Worm (Caenorhabditis elegans) whole organism, L4 larva: ENCODE measurements around the gene oac-57.

Source experiments
- D1046.2 ChIP-seq: fragments of 200-800 bp; sonication (Bioruptor generic); IDR thresholded peaks from 2 replicates; pipeline ENCODE4 v1.3.6; 2022; ENCODE audit warnings: missing genetic modification characterization, missing compliant biosample characterization
- F49E8.2 ChIP-seq: sonication (generic microtip); optimal IDR thresholded peaks from 2 replicates; lab custom pipeline; 2016; ENCODE audit warnings: missing compliant biosample characterization, mild to moderate bottlenecking, missing genetic modification characterization, borderline replicate concordance
- T20F7.1 ChIP-seq: fragments of 200-800 bp; sonication (Bioruptor generic); optimal IDR thresholded peaks from 2 replicates; lab custom pipeline; 2018; ENCODE audit warnings: mild to moderate bottlenecking, missing genetic modification characterization, missing compliant biosample characterization
- T26A8.4 ChIP-seq: fragments of 200-800 bp; sonication (Bioruptor generic); IDR thresholded peaks from 2 replicates; pipeline ENCODE4 v1.3.6; 2022; ENCODE audit warnings: missing genetic modification characterization, missing compliant biosample characterization
- Y105C5A.15 ChIP-seq: fragments of 200-800 bp; sonication (Bioruptor generic); IDR thresholded peaks from 2 replicates; pipeline ENCODE4 v1.3.6; 2022; ENCODE audit warnings: missing genetic modification characterization, missing compliant biosample characterization
- Y48G9A.11 ChIP-seq: fragments of 200-800 bp; sonication (Bioruptor generic); IDR thresholded peaks from 2 replicates; pipeline ENCODE4 v1.3.6; 2022; ENCODE audit warnings: missing genetic modification reagents, missing genetic modification characterization, missing compliant biosample characterization
- Y5F2A.4 ChIP-seq: fragments of 200-800 bp; sonication (Bioruptor generic); optimal IDR thresholded peaks from 2 replicates; lab custom pipeline; 2018; ENCODE audit warnings: mild to moderate bottlenecking, missing genetic modification characterization, missing compliant biosample characterization
- ZK546.5 ChIP-seq, 2 experiments: sonication (generic microtip); optimal IDR thresholded peaks; 2 replicates each; lab custom pipeline; 2017; ENCODE audit warnings: missing biosample characterization in 2 of 2, missing genetic modification characterization in 2 of 2
- aha-1 ChIP-seq: fragments of 150-350 bp; peaks from one replicate; lab custom pipeline; 2014; ENCODE audit warnings: missing biosample characterization, missing genetic modification characterization
- ama-1 ChIP-seq: fragments of 150-350 bp; optimal IDR thresholded peaks from 2 replicates; lab custom pipeline; 2014; ENCODE audit warnings: inconsistent platforms, mixed read lengths
- arid-1 ChIP-seq: fragments of 200-800 bp; sonication (Bioruptor generic); conservative IDR thresholded peaks from 2 replicates; pipeline ENCODE4 v1.3.6; 2022; ENCODE audit warnings: missing genetic modification reagents, missing genetic modification characterization, missing compliant biosample characterization
- attf-4 ChIP-seq: sonication (generic microtip); optimal IDR thresholded peaks from 3 replicates; lab custom pipeline; 2017; ENCODE audit warnings: missing biosample characterization, missing genetic modification characterization
- ceh-32 ChIP-seq: sonication (generic microtip); optimal IDR thresholded peaks from 2 replicates; lab custom pipeline; 2016; ENCODE audit warnings: mild to moderate bottlenecking, missing genetic modification characterization, missing compliant biosample characterization; ENCODE audit not compliant: poor library complexity
- ces-1 ChIP-seq: fragments of 150-350 bp; sonication (generic microtip); optimal IDR thresholded peaks from 4 replicates; lab custom pipeline; 2014; ENCODE audit warnings: missing biosample characterization, missing genetic modification reagents, missing genetic modification characterization
- ctbp-1 ChIP-seq: fragments of 200-800 bp; sonication (Bioruptor generic); IDR thresholded peaks from 2 replicates; pipeline ENCODE4 v1.3.6; 2022; ENCODE audit warnings: missing genetic modification reagents, missing genetic modification characterization, missing compliant biosample characterization
- daf-16 ChIP-seq, 3 experiments: sonication (generic microtip); optimal IDR thresholded peaks; 2 replicates each; lab custom pipeline; 2016 to 2017; ENCODE audit warnings: missing genetic modification characterization in 3 of 3, missing genetic modification reagents in 3 of 3, mild to moderate bottlenecking in 2 of 3, missing compliant biosample characterization in 2 of 3, missing biosample characterization in 1 of 3, moderate library complexity in 1 of 3
- daf-8 ChIP-seq: fragments of 200-800 bp; sonication (Bioruptor generic); IDR thresholded peaks from 2 replicates; pipeline ENCODE4 v1.3.6; 2022; ENCODE audit warnings: missing genetic modification characterization, missing compliant biosample characterization
- dpl-1 ChIP-seq: fragments of 150-350 bp; optimal IDR thresholded peaks from 2 replicates; lab custom pipeline; 2014; ENCODE audit warnings: missing biosample characterization, missing genetic modification reagents, missing genetic modification characterization
- duxl-1 ChIP-seq: sonication (generic microtip); optimal IDR thresholded peaks from 2 replicates; lab custom pipeline; 2016; ENCODE audit warnings: mild to moderate bottlenecking, missing genetic modification characterization, moderate library complexity, missing compliant biosample characterization; ENCODE audit not compliant: poor library complexity
- egl-43 ChIP-seq: fragments of 200-800 bp; sonication (Bioruptor generic); IDR thresholded peaks from 2 replicates; pipeline ENCODE4 v1.3.6; 2022; ENCODE audit warnings: missing genetic modification reagents, missing genetic modification characterization, missing compliant biosample characterization
- fkh-10 ChIP-seq: fragments of 150-350 bp; optimal IDR thresholded peaks from 2 replicates; lab custom pipeline; 2014; ENCODE audit warnings: missing biosample characterization, missing genetic modification reagents, missing genetic modification characterization
- fos-1 ChIP-seq: fragments of 150-350 bp; optimal IDR thresholded peaks from 2 replicates; lab custom pipeline; 2014; ENCODE audit warnings: missing biosample characterization, missing genetic modification characterization
- gei-8 ChIP-seq: fragments of 200-800 bp; sonication (Bioruptor generic); optimal IDR thresholded peaks from 2 replicates; lab custom pipeline; 2018; ENCODE audit warnings: mild to moderate bottlenecking, missing genetic modification characterization, missing compliant biosample characterization
- hlh-11 ChIP-seq: fragments of 200-800 bp; sonication (Bioruptor generic); optimal IDR thresholded peaks from 2 replicates; lab custom pipeline; 2018; ENCODE audit warnings: mild to moderate bottlenecking, missing genetic modification characterization, missing compliant biosample characterization
- hmg-1.1 ChIP-seq: fragments of 200-800 bp; sonication (Bioruptor generic); IDR thresholded peaks from 2 replicates; pipeline ENCODE4 v1.3.6; 2022; ENCODE audit warnings: missing genetic modification reagents, missing genetic modification characterization, missing compliant biosample characterization
- lim-7 ChIP-seq: fragments of 200-800 bp; sonication (Bioruptor generic); IDR thresholded peaks from 2 replicates; pipeline ENCODE4 v1.3.6; 2022; ENCODE audit warnings: missing genetic modification characterization, missing compliant biosample characterization
- lin-13 ChIP-seq: fragments of 150-350 bp; optimal IDR thresholded peaks from 2 replicates; lab custom pipeline; 2014; ENCODE audit warnings: missing biosample characterization, missing genetic modification reagents, missing genetic modification characterization
- lin-29 ChIP-seq: fragments of 200-800 bp; sonication (Bioruptor generic); IDR thresholded peaks from 2 replicates; pipeline ENCODE4 v1.3.6; 2022; ENCODE audit warnings: missing genetic modification reagents, missing genetic modification characterization, missing compliant biosample characterization
- lin-39 ChIP-seq: fragments of 150-350 bp; optimal IDR thresholded peaks from 2 replicates; lab custom pipeline; 2014; ENCODE audit warnings: missing biosample characterization, missing genetic modification reagents, missing genetic modification characterization
- lir-3 ChIP-seq: sonication (generic microtip); optimal IDR thresholded peaks from 2 replicates; lab custom pipeline; 2016; ENCODE audit warnings: mild to moderate bottlenecking, missing genetic modification characterization, missing compliant biosample characterization
- madf-5 ChIP-seq, 2 experiments: fragments of 200-800 bp; sonication (Bioruptor generic); IDR thresholded peaks; 2 replicates each; pipeline ENCODE4 v1.3.6; 2022; ENCODE audit warnings: missing compliant biosample characterization in 2 of 2, missing genetic modification characterization in 2 of 2
- madf-9 ChIP-seq: fragments of 200-800 bp; sonication (Bioruptor generic); conservative IDR thresholded peaks from 2 replicates; pipeline ENCODE4 v1.3.6; 2022; ENCODE audit warnings: missing genetic modification reagents, missing genetic modification characterization, missing compliant biosample characterization
- mdt-29 ChIP-seq: fragments of 200-800 bp; sonication (Bioruptor generic); IDR thresholded peaks from 2 replicates; pipeline ENCODE4 v1.3.6; 2022; ENCODE audit warnings: missing genetic modification reagents, missing genetic modification characterization, missing compliant biosample characterization
- mep-1 ChIP-seq: fragments of 150-350 bp; sonication (generic microtip); optimal IDR thresholded peaks from 3 replicates; lab custom pipeline; 2014; ENCODE audit warnings: missing biosample characterization, missing genetic modification characterization
- mes-2 ChIP-seq: sonication (generic microtip); optimal IDR thresholded peaks from 2 replicates; lab custom pipeline; 2016; ENCODE audit warnings: missing genotype, mild to moderate bottlenecking, missing genetic modification characterization, missing compliant biosample characterization; ENCODE audit not compliant: poor library complexity, severe bottlenecking
- nhr-10 ChIP-seq: fragments of 150-350 bp; optimal IDR thresholded peaks from 2 replicates; lab custom pipeline; 2014; ENCODE audit warnings: missing biosample characterization, missing genetic modification characterization
- nhr-102 ChIP-seq: sonication (generic microtip); optimal IDR thresholded peaks from 2 replicates; lab custom pipeline; 2016; ENCODE audit warnings: mild to moderate bottlenecking, missing genetic modification characterization, moderate library complexity, missing compliant biosample characterization
- nhr-237 ChIP-seq: sonication (generic microtip); optimal IDR thresholded peaks from 2 replicates; lab custom pipeline; 2017; ENCODE audit warnings: missing biosample characterization, missing genetic modification characterization
- nhr-25 ChIP-seq: sonication (generic microtip); optimal IDR thresholded peaks from 2 replicates; lab custom pipeline; 2017; ENCODE audit warnings: missing genetic modification characterization, mild to moderate bottlenecking, missing compliant biosample characterization, antibody characterized with exemption, moderate library complexity, borderline replicate concordance; ENCODE audit not compliant: insufficient read depth
- nhr-48 ChIP-seq: sonication (generic microtip); optimal IDR thresholded peaks from 2 replicates; lab custom pipeline; 2016; ENCODE audit warnings: mild to moderate bottlenecking, missing genetic modification characterization, missing compliant biosample characterization
- nhr-6 ChIP-seq: fragments of 150-350 bp; optimal IDR thresholded peaks from 2 replicates; lab custom pipeline; 2014; ENCODE audit warnings: missing biosample characterization, missing genetic modification characterization
- nhr-76 ChIP-seq: fragments of 150-350 bp; optimal IDR thresholded peaks from 2 replicates; lab custom pipeline; 2014; ENCODE audit warnings: missing biosample characterization, missing genetic modification characterization
- nhr-77 ChIP-seq: fragments of 150-350 bp; optimal IDR thresholded peaks from 2 replicates; lab custom pipeline; 2014; ENCODE audit warnings: missing biosample characterization, missing genetic modification characterization
- php-3 ChIP-seq: fragments of 200-800 bp; sonication (Bioruptor generic); IDR thresholded peaks from 2 replicates; pipeline ENCODE4 v1.3.6; 2022; ENCODE audit warnings: missing genetic modification reagents, missing genetic modification characterization, missing compliant biosample characterization
- pqm-1 ChIP-seq: sonication (generic microtip); optimal IDR thresholded peaks from 2 replicates; lab custom pipeline; 2017; ENCODE audit warnings: missing biosample characterization, missing genetic modification characterization
- saeg-2 ChIP-seq: fragments of 200-800 bp; sonication (Bioruptor generic); IDR thresholded peaks from 2 replicates; pipeline ENCODE4 v1.3.6; 2022; ENCODE audit warnings: missing genetic modification reagents, missing genetic modification characterization, missing compliant biosample characterization
- sdz-12 ChIP-seq: fragments of 200-800 bp; sonication (Bioruptor generic); optimal IDR thresholded peaks from 2 replicates; lab custom pipeline; 2018; ENCODE audit warnings: mild to moderate bottlenecking, missing genetic modification characterization, missing compliant biosample characterization
- skn-1 ChIP-seq: fragments of 150-350 bp; optimal IDR thresholded peaks from 2 replicates; lab custom pipeline; 2014; ENCODE audit warnings: missing biosample characterization, missing genetic modification characterization
- tag-97 ChIP-seq: fragments of 200-800 bp; sonication (Bioruptor generic); IDR thresholded peaks from 2 replicates; pipeline ENCODE4 v1.3.6; 2022; ENCODE audit warnings: missing genetic modification characterization, missing compliant biosample characterization
- unc-39 ChIP-seq: sonication (generic microtip); optimal IDR thresholded peaks from 2 replicates; lab custom pipeline; 2017; ENCODE audit warnings: missing biosample characterization, missing genetic modification characterization
- zag-1 ChIP-seq: fragments of 150-350 bp; optimal IDR thresholded peaks from 2 replicates; lab custom pipeline; 2014; ENCODE audit warnings: missing biosample characterization, missing genetic modification characterization
- zip-11 ChIP-seq: fragments of 200-800 bp; sonication (Bioruptor generic); IDR thresholded peaks from 2 replicates; pipeline ENCODE4 v1.3.6; 2022; ENCODE audit warnings: missing genetic modification characterization, missing compliant biosample characterization
- ztf-11 ChIP-seq: fragments of 150-350 bp; optimal IDR thresholded peaks from 2 replicates; lab custom pipeline; 2014; ENCODE audit warnings: missing biosample characterization, missing genetic modification characterization

The oac-57 gene

ce11 chrIV:12305956-12306355, 1.7 kb downstream of the oac-57 start:
- TF ChIP-seq zip-11 (GFP tag; lab: Robert Waterston, UW) (no peak), nhr-6 (no peak), mep-1 (tag; lab: Kevin White, UChicago) (no peak), zag-1 (no peak), lir-3 (no peak), dpl-1 (GFP tag; lab: Kevin White, UChicago) (no peak), ceh-32 (tag; lab: Kevin White, UChicago) (no peak), gei-8 (GFP tag; lab: Kevin White, UChicago) (no peak), lin-29 (GFP tag; lab: Robert Waterston, UW) (no peak), fos-1 (tag; lab: Kevin White, UChicago) (no peak), ZK546.5 (tag; optimal IDR thresholded peaks at IDR 0.05; lab: Kevin White, UChicago) (no peak), nhr-76 (tag; lab: Kevin White, UChicago) (no peak), nhr-237 (tag; lab: Kevin White, UChicago) (no peak), nhr-48 (peak; percentile 22), F49E8.2 (tag; lab: Kevin White, UChicago) (no peak), hlh-11 (tag; lab: Kevin White, UChicago) (peak; percentile 69), madf-5 (GFP tag; IDR thresholded peaks at IDR 0.05; lab: Robert Waterston, UW) (no peak), daf-16 (GFP tag; optimal IDR thresholded peaks at IDR 0.05; lab: Kevin White, UChicago) (peak in 1 of 2 experiments; percentile 6), daf-16 (tag; optimal IDR thresholded peaks at IDR 0.05; lab: Kevin White, UChicago) (peak; percentile 96), ama-1 (no peak), duxl-1 (tag; lab: Kevin White, UChicago) (no peak), nhr-77 (tag; lab: Kevin White, UChicago) (no peak), daf-8 (GFP tag; lab: Robert Waterston, UW) (no peak), lin-39 (no peak), nhr-102 (tag; lab: Kevin White, UChicago) (no peak), lin-13 (GFP tag; lab: Kevin White, UChicago) (no peak), arid-1 (GFP tag; lab: Robert Waterston, UW) (no peak), attf-4 (tag; lab: Kevin White, UChicago) (no peak), egl-43 (GFP tag; lab: Robert Waterston, UW) (no peak), nhr-10 (tag; lab: Kevin White, UChicago) (peak; percentile 14), T20F7.1 (GFP tag; lab: Kevin White, UChicago) (no peak), tag-97 (GFP tag; lab: Robert Waterston, UW) (no peak), mdt-29 (GFP tag; lab: Robert Waterston, UW) (no peak), php-3 (no peak), D1046.2 (GFP tag; lab: Robert Waterston, UW) (no peak), sdz-12 (GFP tag; lab: Kevin White, UChicago) (no peak), madf-9 (no peak), skn-1 (tag; lab: Kevin White, UChicago) (no peak), ztf-11 (tag; lab: Kevin White, UChicago) (no peak), Y5F2A.4 (GFP tag; lab: Kevin White, UChicago) (no peak), aha-1 (peak; percentile 38), nhr-25 (tag; lab: Kevin White, UChicago) (no peak), saeg-2 (no peak), mes-2 (tag; lab: Kevin White, UChicago) (no peak), unc-39 (tag; lab: Kevin White, UChicago) (no peak), fkh-10 (GFP tag; lab: Kevin White, UChicago) (no peak), ces-1 (GFP tag; lab: Kevin White, UChicago) (no peak), hmg-1.1 (GFP tag; lab: Robert Waterston, UW) (no peak), pqm-1 (tag; lab: Kevin White, UChicago) (peak; percentile 90), ctbp-1 (GFP tag; lab: Robert Waterston, UW) (no peak), Y105C5A.15 (GFP tag; lab: Robert Waterston, UW) (no peak), Y48G9A.11 (GFP tag; lab: Robert Waterston, UW) (no peak), lim-7 (GFP tag; lab: Robert Waterston, UW) (no peak), T26A8.4 (GFP tag; lab: Robert Waterston, UW) (no peak)
